Worm (Caenorhabditis elegans) whole organism, L4 larva: ENCODE results near the gene R10E4.11.
A peak's percentile ranks its signal among the peaks of the same experiment; 100 is the strongest.

Experiments used
- F10B5.3 ChIP-seq: sonication (generic microtip); optimal IDR thresholded peaks from 2 replicates; lab custom pipeline; 2016; ENCODE audit warnings: mild to moderate bottlenecking, missing genetic modification characterization, missing compliant biosample characterization
- F26F4.8 ChIP-seq: fragments of 200-800 bp; sonication (Bioruptor generic); conservative IDR thresholded peaks from 2 replicates; pipeline ENCODE4 v1.3.6; 2022; ENCODE audit warnings: missing genetic modification characterization, missing compliant biosample characterization
- F37D6.2 ChIP-seq: sonication (generic microtip); optimal IDR thresholded peaks from 2 replicates; lab custom pipeline; 2016; ENCODE audit warnings: mild to moderate bottlenecking, missing genetic modification characterization, missing compliant biosample characterization
- R02D3.7 ChIP-seq: fragments of 150-350 bp; sonication (generic microtip); optimal IDR thresholded peaks from 3 replicates; lab custom pipeline; 2014; ENCODE audit warnings: missing biosample characterization, missing genetic modification characterization
- T20F7.1 ChIP-seq: fragments of 200-800 bp; sonication (Bioruptor generic); optimal IDR thresholded peaks from 2 replicates; lab custom pipeline; 2018; ENCODE audit warnings: mild to moderate bottlenecking, missing genetic modification characterization, missing compliant biosample characterization
- Y5F2A.4 ChIP-seq: fragments of 200-800 bp; sonication (Bioruptor generic); optimal IDR thresholded peaks from 2 replicates; lab custom pipeline; 2018; ENCODE audit warnings: mild to moderate bottlenecking, missing genetic modification characterization, missing compliant biosample characterization
- ZK337.2 ChIP-seq: fragments of 200-800 bp; sonication (Bioruptor generic); IDR thresholded peaks from 2 replicates; pipeline ENCODE4 v1.3.6; 2022; ENCODE audit warnings: missing genetic modification reagents, missing genetic modification characterization, missing compliant biosample characterization
- aha-1 ChIP-seq: fragments of 150-350 bp; peaks from one replicate; lab custom pipeline; 2014; ENCODE audit warnings: missing biosample characterization, missing genetic modification characterization
- ceh-28 ChIP-seq: fragments of 150-350 bp; optimal IDR thresholded peaks from 2 replicates; lab custom pipeline; 2014; ENCODE audit warnings: missing biosample characterization, missing genetic modification reagents, missing genetic modification characterization
- ceh-44 ChIP-seq: fragments of 200-800 bp; sonication (Bioruptor generic); IDR thresholded peaks from 2 replicates; pipeline ENCODE4 v1.3.6; 2022; ENCODE audit warnings: missing genetic modification reagents, missing genetic modification characterization, missing compliant biosample characterization
- dmd-8 ChIP-seq: fragments of 200-800 bp; sonication (Bioruptor generic); IDR thresholded peaks from 2 replicates; pipeline ENCODE4 v1.3.6; 2022; ENCODE audit warnings: missing genetic modification characterization, missing compliant biosample characterization
- dve-1 ChIP-seq: sonication (generic microtip); optimal IDR thresholded peaks from 2 replicates; lab custom pipeline; 2017; ENCODE audit warnings: antibody characterized with exemption, mild to moderate bottlenecking, missing genetic modification characterization, missing compliant biosample characterization; ENCODE audit not compliant: insufficient read depth
- egl-43 ChIP-seq: fragments of 200-800 bp; sonication (Bioruptor generic); IDR thresholded peaks from 2 replicates; pipeline ENCODE4 v1.3.6; 2022; ENCODE audit warnings: missing genetic modification reagents, missing genetic modification characterization, missing compliant biosample characterization
- hif-1 ChIP-seq, 2 experiments: sonication (generic microtip); optimal IDR thresholded peaks; 2 replicates each; lab custom pipeline; 2016 to 2017; ENCODE audit warnings: missing compliant biosample characterization in 2 of 2, missing genetic modification characterization in 2 of 2, missing genetic modification reagents in 2 of 2, missing genotype in 2 of 2, mild to moderate bottlenecking in 1 of 2
- hlh-11 ChIP-seq: fragments of 200-800 bp; sonication (Bioruptor generic); optimal IDR thresholded peaks from 2 replicates; lab custom pipeline; 2018; ENCODE audit warnings: mild to moderate bottlenecking, missing genetic modification characterization, missing compliant biosample characterization
- hlh-30 ChIP-seq: sonication (generic microtip); optimal IDR thresholded peaks from 2 replicates; lab custom pipeline; 2017; ENCODE audit warnings: antibody characterized with exemption, mild to moderate bottlenecking, missing genetic modification characterization, missing compliant biosample characterization; ENCODE audit not compliant: insufficient read depth
- lin-1 ChIP-seq: fragments of 200-800 bp; sonication (Bioruptor generic); IDR thresholded peaks from 2 replicates; pipeline ENCODE4 v1.3.6; 2022; ENCODE audit warnings: missing genetic modification reagents, missing genetic modification characterization, missing compliant biosample characterization
- lin-29 ChIP-seq: fragments of 200-800 bp; sonication (Bioruptor generic); IDR thresholded peaks from 2 replicates; pipeline ENCODE4 v1.3.6; 2022; ENCODE audit warnings: missing genetic modification reagents, missing genetic modification characterization, missing compliant biosample characterization
- lsy-2 ChIP-seq, 2 experiments: fragments of 150-350 bp in 1 of 2; sonication (generic microtip) in 1 of 2; optimal IDR thresholded peaks; 2 replicates each; lab custom pipeline; 2014 to 2017; ENCODE audit warnings: missing biosample characterization in 2 of 2, missing genetic modification characterization in 2 of 2
- mdl-1 ChIP-seq, 2 experiments: fragments of 150-350 bp in 1 of 2; sonication (generic microtip) in 1 of 2; optimal IDR thresholded peaks; 2 replicates each; lab custom pipeline; 2014 to 2017; ENCODE audit warnings: missing biosample characterization in 2 of 2, missing genetic modification characterization in 2 of 2
- mxl-2 ChIP-seq: fragments of 200-800 bp; sonication (Bioruptor generic); conservative IDR thresholded peaks from 2 replicates; pipeline ENCODE4 v1.3.6; 2022; ENCODE audit warnings: missing genetic modification reagents, missing genetic modification characterization, missing compliant biosample characterization
- nhr-10 ChIP-seq: fragments of 150-350 bp; optimal IDR thresholded peaks from 2 replicates; lab custom pipeline; 2014; ENCODE audit warnings: missing biosample characterization, missing genetic modification characterization
- nhr-11 ChIP-seq: fragments of 150-350 bp; optimal IDR thresholded peaks from 2 replicates; lab custom pipeline; 2014; ENCODE audit warnings: missing biosample characterization, missing genetic modification characterization
- nhr-25 ChIP-seq: sonication (generic microtip); optimal IDR thresholded peaks from 2 replicates; lab custom pipeline; 2017; ENCODE audit warnings: missing genetic modification characterization, mild to moderate bottlenecking, missing compliant biosample characterization, antibody characterized with exemption, moderate library complexity, borderline replicate concordance; ENCODE audit not compliant: insufficient read depth
- nhr-28 ChIP-seq: fragments of 150-350 bp; optimal IDR thresholded peaks from 2 replicates; lab custom pipeline; 2014; ENCODE audit warnings: missing biosample characterization, missing genetic modification characterization
- nhr-42 ChIP-seq: fragments of 200-800 bp; sonication (Bioruptor generic); IDR thresholded peaks from 2 replicates; pipeline ENCODE4 v1.3.6; 2022; ENCODE audit warnings: missing genetic modification characterization, missing compliant biosample characterization
- nhr-6 ChIP-seq: fragments of 150-350 bp; optimal IDR thresholded peaks from 2 replicates; lab custom pipeline; 2014; ENCODE audit warnings: missing biosample characterization, missing genetic modification characterization
- nhr-76 ChIP-seq: fragments of 150-350 bp; optimal IDR thresholded peaks from 2 replicates; lab custom pipeline; 2014; ENCODE audit warnings: missing biosample characterization, missing genetic modification characterization
- pha-4 ChIP-seq, 2 experiments: fragments of 150-350 bp in 1 of 2; fragments of 200-800 bp in 1 of 2; sonication (Bioruptor generic) in 1 of 2; IDR thresholded peaks in 1 of 2; optimal IDR thresholded peaks in 1 of 2; 2 replicates each; pipeline versions ENCODE4 v1.3.6 to Lab custom; 2014 to 2022; ENCODE audit warnings: missing genetic modification characterization in 2 of 2, missing genetic modification reagents in 2 of 2, missing biosample characterization in 1 of 2, missing compliant biosample characterization in 1 of 2
- php-3 ChIP-seq: fragments of 200-800 bp; sonication (Bioruptor generic); IDR thresholded peaks from 2 replicates; pipeline ENCODE4 v1.3.6; 2022; ENCODE audit warnings: missing genetic modification reagents, missing genetic modification characterization, missing compliant biosample characterization
- pqm-1 ChIP-seq: sonication (generic microtip); optimal IDR thresholded peaks from 2 replicates; lab custom pipeline; 2017; ENCODE audit warnings: missing biosample characterization, missing genetic modification characterization
- rbr-2 ChIP-seq: sonication (generic microtip); optimal IDR thresholded peaks from 2 replicates; lab custom pipeline; 2016; ENCODE audit warnings: missing genotype, missing genetic modification characterization, missing compliant biosample characterization
- saeg-2 ChIP-seq: fragments of 200-800 bp; sonication (Bioruptor generic); IDR thresholded peaks from 2 replicates; pipeline ENCODE4 v1.3.6; 2022; ENCODE audit warnings: missing genetic modification reagents, missing genetic modification characterization, missing compliant biosample characterization
- sdz-12 ChIP-seq: fragments of 200-800 bp; sonication (Bioruptor generic); optimal IDR thresholded peaks from 2 replicates; lab custom pipeline; 2018; ENCODE audit warnings: mild to moderate bottlenecking, missing genetic modification characterization, missing compliant biosample characterization
- set-16 ChIP-seq: fragments of 200-800 bp; sonication (Bioruptor generic); IDR thresholded peaks from 2 replicates; pipeline ENCODE4 v1.3.6; 2022; ENCODE audit warnings: missing genetic modification reagents, missing genetic modification characterization, missing compliant biosample characterization
- skn-1 ChIP-seq: fragments of 150-350 bp; optimal IDR thresholded peaks from 2 replicates; lab custom pipeline; 2014; ENCODE audit warnings: missing biosample characterization, missing genetic modification characterization
- snpc-4 ChIP-seq: fragments of 150-350 bp; optimal IDR thresholded peaks from 2 replicates; lab custom pipeline; 2014; ENCODE audit warnings: missing biosample characterization, missing genetic modification characterization
- spr-1 ChIP-seq: sonication (generic microtip); optimal IDR thresholded peaks from 2 replicates; lab custom pipeline; 2016; ENCODE audit warnings: mild to moderate bottlenecking, missing genetic modification characterization, missing compliant biosample characterization
- spr-3 ChIP-seq: fragments of 200-800 bp; sonication (Bioruptor generic); optimal IDR thresholded peaks from 2 replicates; lab custom pipeline; 2018; ENCODE audit warnings: mild to moderate bottlenecking, missing genetic modification characterization, missing compliant biosample characterization
- tag-97 ChIP-seq: fragments of 200-800 bp; sonication (Bioruptor generic); IDR thresholded peaks from 2 replicates; pipeline ENCODE4 v1.3.6; 2022; ENCODE audit warnings: missing genetic modification characterization, missing compliant biosample characterization
- unc-62 ChIP-seq, 3 experiments: fragments of 150-350 bp in 1 of 3; sonication (generic microtip); optimal IDR thresholded peaks in 2 of 3; peaks in 1 of 3; 1 replicate in 1 of 3; 2 replicates in 2 of 3; lab custom pipeline; 2014 to 2017; ENCODE audit warnings: missing biosample characterization in 3 of 3, missing genetic modification characterization in 3 of 3, missing genetic modification reagents in 3 of 3, missing genotype in 1 of 3
- vab-7 ChIP-seq: fragments of 200-800 bp; sonication (Bioruptor generic); IDR thresholded peaks from 2 replicates; pipeline ENCODE4 v1.3.6; 2022; ENCODE audit warnings: missing genetic modification reagents, missing genetic modification characterization, missing compliant biosample characterization
- zag-1 ChIP-seq: fragments of 150-350 bp; optimal IDR thresholded peaks from 2 replicates; lab custom pipeline; 2014; ENCODE audit warnings: missing biosample characterization, missing genetic modification characterization
- zip-11 ChIP-seq: fragments of 200-800 bp; sonication (Bioruptor generic); IDR thresholded peaks from 2 replicates; pipeline ENCODE4 v1.3.6; 2022; ENCODE audit warnings: missing genetic modification characterization, missing compliant biosample characterization

Gene R10E4.11

DNA sequence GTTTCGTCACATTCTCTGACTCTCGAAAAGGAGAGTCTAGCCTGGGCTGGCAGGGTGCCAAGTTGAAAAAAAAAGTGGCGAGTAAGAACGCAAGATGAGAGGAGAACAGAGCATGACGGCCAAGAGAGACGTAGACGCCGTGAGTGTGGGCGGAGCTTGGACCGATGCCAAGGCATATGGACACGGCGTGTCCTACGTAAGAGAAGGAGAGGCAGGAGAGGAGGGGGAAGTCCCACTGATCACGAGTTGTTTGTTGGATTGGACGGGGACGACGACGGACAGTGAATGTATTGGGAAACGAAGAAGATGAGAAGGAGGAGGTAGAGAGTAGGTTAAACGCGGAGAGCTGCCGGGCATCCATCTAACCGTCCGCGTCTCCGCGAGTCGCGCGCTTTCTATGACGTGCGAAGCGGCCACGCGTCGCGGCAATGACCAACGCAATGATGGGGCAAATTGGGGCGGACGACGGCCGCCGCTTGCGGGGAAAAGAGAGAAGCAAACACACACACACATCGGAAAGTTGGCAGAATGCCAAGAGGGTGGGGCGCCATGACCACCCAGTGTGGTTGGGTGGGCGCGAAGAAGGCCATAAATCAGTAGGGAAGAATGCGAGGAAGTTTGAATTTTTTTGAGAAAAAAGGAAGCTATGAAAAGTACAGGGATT, 18.8 kb downstream of the R10E4.11 start (continued):
- no peak for TF ChIP-seq F26F4.8 (GFP tag; lab: Robert Waterston, UW)
- TF ChIP-seq zip-11 (GFP tag; lab: Robert Waterston, UW): no peak; the same call in 1 of the 2 replicates
- TF ChIP-seq nhr-76 (tag; lab: Kevin White, UChicago): peak; percentile 58
- 0 out of 2 replicates have a peak, but pooled peaks have one; percentile 71 for TF ChIP-seq dmd-8
- peak; percentile 90 to 96 for TF ChIP-seq hif-1 (tag; optimal IDR thresholded peaks at IDR 0.05; lab: Kevin White, UChicago)
- peak; percentile 56 for TF ChIP-seq snpc-4 (tag; lab: Kevin White, UChicago)
- TF ChIP-seq T20F7.1 (GFP tag; lab: Kevin White, UChicago): peak; percentile 88
- TF ChIP-seq spr-3: peak; percentile 92
- peak; percentile 99 for TF ChIP-seq dve-1 (tag; lab: Kevin White, UChicago)
- TF ChIP-seq aha-1 (tag; lab: Kevin White, UChicago): peak; percentile 100
- TF ChIP-seq Y5F2A.4 (GFP tag; lab: Kevin White, UChicago): peak; percentile 72
- TF ChIP-seq saeg-2: peak; percentile 98
- peak; percentile 96 for TF ChIP-seq spr-1 (tag; lab: Kevin White, UChicago)
- TF ChIP-seq nhr-28 (tag; lab: Kevin White, UChicago): peak; percentile 93
- peak; percentile 97 for TF ChIP-seq F37D6.2 (tag; lab: Kevin White, UChicago)
- TF ChIP-seq ZK337.2: peak; percentile 38; the same call in 1 of the 2 replicates
- peak; percentile 83 for TF ChIP-seq mxl-2 (GFP tag; lab: Robert Waterston, UW)
- TF ChIP-seq nhr-11: peak; percentile 98
- peak; percentile 98 to 99 for TF ChIP-seq mdl-1 (tag; optimal IDR thresholded peaks at IDR 0.05; lab: Kevin White, UChicago)
- TF ChIP-seq ceh-44 (GFP tag; lab: Robert Waterston, UW): 0 out of 2 replicates have a peak, but pooled peaks have one; percentile 5
- peak; percentile 99 for TF ChIP-seq lin-1 (GFP tag; lab: Robert Waterston, UW)
- peak; percentile 83 for TF ChIP-seq nhr-25 (tag; lab: Kevin White, UChicago)
- peak; percentile 96 for TF ChIP-seq egl-43 (GFP tag; lab: Robert Waterston, UW)

DNA sequence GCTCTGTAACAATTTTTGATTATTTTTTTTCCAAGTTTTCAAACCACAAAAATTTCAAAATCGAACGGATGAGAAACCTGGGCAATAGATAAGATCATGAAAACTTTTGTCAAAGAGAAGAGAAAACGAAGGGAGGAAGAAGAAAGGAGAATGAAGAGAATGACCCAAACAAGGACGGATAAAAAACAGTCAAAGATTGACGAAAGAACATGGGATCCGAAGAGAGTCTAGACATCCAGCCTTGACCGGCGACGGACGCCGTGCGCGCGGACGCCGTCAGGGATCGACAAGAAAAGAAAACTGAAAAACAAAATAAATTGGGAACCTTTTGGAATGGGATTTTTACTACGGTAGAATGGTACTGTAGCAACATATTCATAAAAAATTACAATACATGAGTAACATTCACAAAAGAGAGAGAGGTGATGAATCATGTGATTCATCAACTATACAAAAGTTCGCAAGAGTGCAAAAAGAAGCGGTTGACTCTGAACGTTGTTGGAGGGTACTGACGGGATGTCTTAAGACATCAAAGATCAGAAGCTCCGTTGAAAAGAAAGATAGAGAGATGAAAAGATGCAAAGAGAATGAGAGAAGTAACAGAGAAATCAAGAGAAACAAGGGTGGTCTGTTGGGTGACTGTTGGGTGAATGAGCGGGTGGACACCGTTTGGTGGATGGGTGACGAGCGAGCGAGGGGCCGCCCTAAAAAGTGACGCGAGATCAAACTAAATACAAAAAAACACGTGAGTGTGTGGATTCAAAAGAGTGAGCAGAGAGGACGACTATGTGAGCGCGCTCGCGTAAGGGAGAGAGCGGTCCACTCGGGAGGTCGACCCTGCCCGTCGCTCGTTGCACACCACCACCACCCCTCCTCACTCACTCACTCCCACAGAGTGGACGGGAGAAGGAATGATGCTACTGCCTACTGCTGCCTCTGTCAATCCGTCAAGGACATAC, 20.3 kb downstream of the R10E4.11 start, which contains the start of gene sup-26:
Gene sup-26, minus strand, starts transcription at position 10 of the 959 bp plus-strand sequence.
- no peak for TF ChIP-seq nhr-42
- no peak for TF ChIP-seq pqm-1 (tag; lab: Kevin White, UChicago)
- peak; percentile 32 for TF ChIP-seq rbr-2 (tag; lab: Kevin White, UChicago)
- peak; percentile 87 for TF ChIP-seq set-16 (GFP tag; lab: Robert Waterston, UW)
- TF ChIP-seq nhr-28 (tag; lab: Kevin White, UChicago): peak; percentile 11
- peak; percentile 5 for TF ChIP-seq dve-1 (tag; lab: Kevin White, UChicago)
- TF ChIP-seq nhr-6 (tag; lab: Kevin White, UChicago): peak; percentile 90
- TF ChIP-seq hlh-11 (tag; lab: Kevin White, UChicago): peak; percentile 41
- TF ChIP-seq tag-97 (GFP tag; lab: Robert Waterston, UW): no peak
- TF ChIP-seq php-3 (GFP tag; lab: Robert Waterston, UW): no peak
- no peak for TF ChIP-seq vab-7 (GFP tag; lab: Robert Waterston, UW)
- peak in 1 of 2 experiments; percentile 57 for TF ChIP-seq unc-62 (GFP tag; optimal IDR thresholded peaks at IDR 0.05 in 1 of 2; lab: Kevin White, UChicago)
- TF ChIP-seq unc-62 (tag; optimal IDR thresholded peaks at IDR 0.05; lab: Kevin White, UChicago): no peak
- no peak for TF ChIP-seq nhr-10
- peak in 1 of 2 experiments; percentile 61 for TF ChIP-seq lsy-2 (tag; optimal IDR thresholded peaks at IDR 0.05; lab: Kevin White, UChicago)
- TF ChIP-seq F10B5.3: peak; percentile 29
- no peak for TF ChIP-seq zag-1 (tag; lab: Kevin White, UChicago)
- TF ChIP-seq lin-29 (GFP tag; lab: Robert Waterston, UW): no peak
- TF ChIP-seq skn-1 (tag; lab: Kevin White, UChicago): no peak
- no peak for TF ChIP-seq ceh-28 (tag; lab: Kevin White, UChicago)
- TF ChIP-seq sdz-12: peak; percentile 20
- peak; percentile 15 for TF ChIP-seq nhr-25 (tag; lab: Kevin White, UChicago)
- no peak for TF ChIP-seq spr-3
- TF ChIP-seq hlh-30: peak; percentile 47
- no peak for TF ChIP-seq pha-4 (GFP tag; IDR thresholded peaks at IDR 0.05; lab: Robert Waterston, UW)
- TF ChIP-seq pha-4 (tag; optimal IDR thresholded peaks at IDR 0.05; lab: Kevin White, UChicago): peak; percentile 32
- TF ChIP-seq R02D3.7 (tag; lab: Kevin White, UChicago): no peak
- TF ChIP-seq aha-1 (tag; lab: Kevin White, UChicago): peak; percentile 90
